Worm (Caenorhabditis elegans) whole organism, L1 larva: ENCODE results near the gene ckb-1.

Experiments
- aly-2 ChIP-seq: fragments of 150-350 bp; optimal IDR thresholded peaks from 2 replicates; lab custom pipeline; 2014; ENCODE audit warnings: missing biosample characterization, missing genetic modification characterization
- elt-3 ChIP-seq, 6 experiments: fragments of 150-350 bp in 1 of 6; sonication (generic microtip); optimal IDR thresholded peaks; 2 replicates each; lab custom pipeline; 2017 to 2018; ENCODE audit warnings: missing biosample characterization in 6 of 6, missing genetic modification characterization in 6 of 6, inconsistent platforms in 1 of 6
- unc-62 ChIP-seq: fragments of 150-350 bp; optimal IDR thresholded peaks from 2 replicates; lab custom pipeline; 2014; ENCODE audit warnings: missing biosample characterization, missing genetic modification reagents, missing genetic modification characterization
- zag-1 ChIP-seq: fragments of 150-350 bp; optimal IDR thresholded peaks from 2 replicates; lab custom pipeline; 2014; ENCODE audit warnings: missing biosample characterization, missing genetic modification characterization

DNA sequence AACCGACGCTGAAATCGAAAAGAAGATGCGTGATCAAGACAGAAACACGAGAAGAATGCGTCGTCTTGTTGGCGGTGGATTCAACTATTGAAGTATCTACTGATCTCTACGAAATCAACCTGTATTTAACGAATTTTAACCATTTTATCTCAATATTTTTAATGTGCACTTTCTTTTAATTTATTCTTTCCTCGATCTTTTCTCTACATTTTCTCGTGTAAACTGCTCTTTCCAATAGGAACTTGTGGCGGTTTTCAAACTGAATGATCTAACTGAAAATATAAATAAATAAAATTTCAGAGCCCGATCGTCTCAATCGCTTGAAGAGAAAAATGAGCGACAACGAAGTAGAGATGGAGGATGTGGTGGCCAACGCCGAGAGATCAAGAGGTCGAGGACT is 40.9 kb downstream of the ckb-1 start, which contains the start of gene rnp-4:
- TF ChIP-seq zag-1 (tag; lab: Kevin White, UChicago) (no peak), unc-62 (GFP tag; lab: Kevin White, UChicago) (no peak), aly-2 (tag; lab: Kevin White, UChicago) (no peak), elt-3 (tag; optimal IDR thresholded peaks at IDR 0.05; lab: Kevin White, UChicago) (no peak)
